Worm (Caenorhabditis elegans): ENCODE results near the gene F08D12.3.

DNA sequence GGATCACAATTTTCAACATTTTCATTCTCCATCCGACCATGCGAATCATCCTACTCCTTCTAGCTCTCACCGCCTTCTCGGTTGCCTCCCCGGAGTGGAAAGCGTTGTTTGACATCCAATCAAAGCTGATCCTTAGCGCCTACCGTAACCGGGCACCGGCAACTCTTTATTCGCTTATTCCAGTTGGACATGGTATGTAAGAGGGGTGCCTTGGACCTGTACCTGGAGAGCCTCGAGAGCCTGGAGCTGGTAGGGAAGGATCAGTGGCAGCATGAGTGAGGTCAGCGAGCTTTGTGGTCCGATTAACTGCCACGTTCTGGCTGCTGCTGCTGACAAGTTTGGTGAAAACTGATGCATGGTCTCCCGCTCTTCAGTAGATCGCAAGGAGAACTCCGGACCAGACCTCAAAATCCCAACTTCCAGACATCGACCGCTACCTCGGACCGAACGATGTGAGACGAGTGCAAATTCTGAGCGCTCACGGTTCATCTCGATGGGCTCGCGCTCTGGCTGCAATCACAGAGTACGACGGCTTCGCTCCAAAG lies 48.6 kb downstream of the F08D12.3 start, which contains the start of gene K12H6.8:
- TF ChIP-seq aptf-3 (GFP tag; IDR thresholded peaks at IDR 0.05) (no peak), dpl-1 (GFP tag; optimal IDR thresholded peaks at IDR 0.05) (no peak), tbp1 (GFP tag; optimal IDR thresholded peaks at IDR 0.05) (no peak), unc-130 (GFP tag; optimal IDR thresholded peaks at IDR 0.05) (no peak), lin-40 (tag; optimal IDR thresholded peaks at IDR 0.05) (no peak)

Data from whole organism, young adult.